Worm (Caenorhabditis elegans) whole organism, L4/young adult: ENCODE data around the gene idpp-16.

Experiments used
- W03F9.2 ChIP-seq: fragments of 150-350 bp; optimal IDR thresholded peaks from 2 replicates; lab custom pipeline; 2014; ENCODE audit warnings: missing biosample characterization, missing genetic modification characterization
- dao-5 ChIP-seq: sonication (generic microtip); optimal IDR thresholded peaks from 2 replicates; lab custom pipeline; 2016; ENCODE audit warnings: missing genotype, missing genetic modification characterization, moderate library complexity, missing compliant biosample characterization
- him-1 ChIP-seq: sonication (generic microtip); optimal IDR thresholded peaks from 2 replicates; lab custom pipeline; 2016; ENCODE audit warnings: missing genotype, missing genetic modification reagents, missing genetic modification characterization, missing compliant biosample characterization

Gene idpp-16

DNA sequence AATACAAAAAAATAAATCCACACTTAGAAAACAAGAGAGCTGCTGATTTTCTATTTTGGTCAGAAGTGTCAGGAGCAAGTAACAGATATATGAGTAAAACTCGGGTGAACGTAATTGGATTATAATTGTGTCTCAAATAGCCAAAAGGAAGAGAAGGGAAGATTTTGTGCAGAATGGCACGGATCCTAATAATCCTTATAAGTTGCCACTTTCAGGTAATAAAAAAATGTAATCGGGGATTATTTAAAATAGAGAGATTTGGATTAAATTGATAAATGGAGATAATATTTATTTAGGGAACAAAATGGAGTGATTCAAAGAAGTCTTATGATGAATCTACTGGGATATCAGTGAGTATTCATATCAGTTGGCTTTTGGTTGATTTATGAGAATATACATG lies 18.6 kb upstream of the idpp-16 start:
- TF ChIP-seq W03F9.2 (tag; lab: Kevin White, UChicago) (no peak), dao-5 (no peak), him-1 (no peak)

DNA sequence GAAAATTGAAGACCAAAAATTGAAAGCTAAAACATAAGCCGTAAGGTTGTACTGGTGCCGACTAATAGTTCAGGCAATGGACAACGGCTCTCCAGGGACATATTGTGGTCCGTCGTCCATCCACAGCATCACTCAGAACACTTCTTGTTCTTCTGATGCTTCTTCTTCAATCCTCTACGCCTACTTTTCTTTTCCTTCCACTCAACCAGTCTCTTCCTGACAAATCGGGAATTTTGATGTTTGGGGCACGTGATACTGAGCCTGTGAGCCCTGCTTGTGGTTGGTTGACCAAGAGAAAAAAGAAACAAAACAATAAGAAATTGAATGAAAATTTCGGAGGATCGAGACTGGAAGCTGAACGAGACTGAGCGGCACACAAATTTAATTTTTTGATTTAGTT lies 15.0 kb upstream of the idpp-16 start:
- TF ChIP-seq W03F9.2 (tag; lab: Kevin White, UChicago): no peak
- TF ChIP-seq dao-5: no peak
- no peak for TF ChIP-seq him-1

DNA sequence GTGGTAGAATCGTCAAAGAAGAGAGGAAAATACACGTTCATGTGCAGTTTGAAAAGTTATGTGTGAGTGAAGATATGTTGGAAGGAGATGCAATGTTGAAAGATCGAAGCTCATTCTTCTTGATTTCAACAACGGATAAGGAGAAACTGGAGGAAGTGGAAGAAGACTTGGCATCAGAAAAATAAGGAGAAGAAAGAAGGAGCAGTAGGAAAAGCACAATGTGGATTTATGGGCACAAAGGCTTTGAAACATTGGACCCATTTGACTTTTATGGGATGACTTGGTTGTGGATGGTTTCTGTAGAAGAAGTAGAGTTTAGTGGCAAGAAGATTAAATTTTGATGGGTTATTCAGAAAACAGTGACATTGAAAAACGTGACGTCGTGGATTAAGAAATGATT lies 13.8 kb upstream of the idpp-16 start:
- TF ChIP-seq W03F9.2 (tag; lab: Kevin White, UChicago) (no peak), dao-5 (no peak), him-1 (no peak)

DNA sequence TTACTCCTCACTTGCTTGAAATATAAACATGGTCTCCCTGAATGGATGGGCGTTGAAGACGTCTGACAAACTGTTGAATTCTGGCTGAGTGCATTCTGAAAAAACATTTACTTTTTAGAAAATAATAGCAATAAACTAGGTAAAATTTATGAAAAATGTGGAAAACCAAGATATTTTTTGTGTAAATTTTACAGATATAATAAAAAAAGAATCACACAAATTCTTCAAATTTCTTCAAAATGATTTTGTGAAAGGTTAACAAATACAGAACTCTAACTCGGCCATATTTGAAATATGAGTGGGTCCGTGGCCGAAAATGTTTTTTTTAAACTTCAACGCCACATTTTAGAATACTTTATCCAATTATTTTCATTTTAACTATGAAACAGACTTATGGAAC lies 11.8 kb upstream of the idpp-16 start, which contains the start of gene glb-15:
TSS of gene glb-15 (minus strand) at position 101 of the 400 bp plus-strand sequence.
- TF ChIP-seq him-1 (no peak), dao-5 (no peak), W03F9.2 (tag; lab: Kevin White, UChicago) (no peak)

DNA sequence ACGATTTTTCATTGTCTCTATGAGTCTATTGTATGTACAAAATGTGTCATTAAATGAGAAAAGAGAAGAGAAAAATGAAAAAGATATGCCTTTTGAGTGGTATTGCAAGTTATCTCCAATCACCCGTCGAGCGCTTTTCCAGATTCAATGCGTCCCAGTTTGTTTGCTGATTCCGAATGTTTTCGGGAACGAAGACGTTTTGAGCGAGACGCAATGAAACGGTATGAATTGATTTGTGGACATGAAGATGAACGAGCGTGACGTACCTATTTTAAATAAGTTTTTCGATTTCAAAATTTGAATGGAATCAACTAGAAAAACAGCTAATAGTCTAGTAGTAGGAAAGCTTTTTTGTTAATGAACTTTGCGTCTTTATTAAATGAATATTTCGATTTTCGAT lies 10.5 kb upstream of the idpp-16 start:
- TF ChIP-seq W03F9.2 (tag; lab: Kevin White, UChicago) (no peak), him-1 (no peak), dao-5 (no peak)

DNA sequence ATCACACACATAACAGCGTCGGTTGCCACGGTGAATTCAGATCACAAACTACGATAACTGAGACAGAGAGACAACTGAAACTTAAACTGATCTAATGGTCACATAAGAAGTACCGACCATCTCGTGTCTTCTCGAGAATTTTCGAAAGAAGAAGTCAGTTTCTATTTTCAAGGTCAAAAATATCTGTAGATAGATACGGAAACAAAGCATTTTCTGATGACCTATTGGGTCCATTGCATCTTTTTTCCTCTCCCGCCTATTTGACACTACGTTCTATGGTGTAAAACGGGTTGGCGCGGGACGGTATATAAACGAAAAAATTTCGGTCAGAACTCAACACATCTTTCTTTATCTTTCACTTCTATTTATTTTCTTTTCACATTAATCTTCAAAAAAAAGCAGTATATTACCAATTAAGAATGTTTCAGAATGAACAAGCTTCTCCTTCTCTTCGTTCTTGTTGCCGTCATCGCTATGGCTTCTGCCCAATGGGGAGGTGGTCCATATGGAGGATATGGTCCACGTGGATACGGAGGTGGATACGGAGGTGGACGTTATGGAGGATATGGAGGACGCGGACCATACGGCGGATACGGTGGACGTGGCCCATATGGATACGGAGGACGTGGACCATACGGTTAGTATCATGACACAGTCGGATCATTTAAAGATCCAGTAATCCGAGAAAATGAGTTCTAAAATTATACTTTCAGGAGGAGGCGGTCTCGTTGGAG lies 9.8 kb upstream of the idpp-16 start, which contains the start of gene nlp-24:
TSS of gene nlp-24 (plus strand) at position 429 of the 734 bp plus-strand sequence.
- TF ChIP-seq him-1: no peak
- no peak for TF ChIP-seq dao-5
- TF ChIP-seq W03F9.2 (tag; lab: Kevin White, UChicago): no peak

DNA sequence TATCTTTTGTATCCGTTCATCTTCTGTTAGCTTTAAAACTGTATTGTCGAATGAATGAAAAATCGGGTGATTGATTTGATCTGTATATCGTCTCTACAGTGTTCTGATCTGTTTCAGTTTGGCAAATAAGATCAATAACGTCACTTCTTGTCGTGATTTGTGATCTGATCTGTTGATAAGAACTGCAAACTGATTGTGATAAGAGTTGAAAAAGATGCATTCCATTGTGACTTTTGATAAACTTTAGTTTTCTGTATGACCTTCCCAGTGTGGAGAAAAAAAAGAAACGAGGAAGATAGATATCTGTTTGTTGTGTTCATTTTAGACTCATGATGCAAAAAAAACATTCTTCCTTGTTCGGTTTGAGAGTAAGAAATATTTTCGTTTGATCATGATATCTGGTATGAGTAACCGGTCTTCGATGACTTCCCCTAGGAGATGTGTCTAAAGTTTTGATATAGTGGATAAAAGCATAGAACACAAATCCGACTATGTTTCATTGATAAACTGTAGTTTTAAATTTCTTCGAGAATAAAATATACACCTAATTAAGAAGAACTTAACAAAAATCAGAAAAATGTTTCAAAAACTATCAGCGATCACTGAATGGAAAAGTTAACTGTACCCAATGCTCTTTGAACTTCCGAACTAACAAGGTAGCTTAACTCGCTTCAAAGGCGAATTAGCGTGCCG lies 8.6 kb upstream of the idpp-16 start:
- TF ChIP-seq him-1: no peak
- no peak for TF ChIP-seq W03F9.2 (tag; lab: Kevin White, UChicago)
- no peak for TF ChIP-seq dao-5

DNA sequence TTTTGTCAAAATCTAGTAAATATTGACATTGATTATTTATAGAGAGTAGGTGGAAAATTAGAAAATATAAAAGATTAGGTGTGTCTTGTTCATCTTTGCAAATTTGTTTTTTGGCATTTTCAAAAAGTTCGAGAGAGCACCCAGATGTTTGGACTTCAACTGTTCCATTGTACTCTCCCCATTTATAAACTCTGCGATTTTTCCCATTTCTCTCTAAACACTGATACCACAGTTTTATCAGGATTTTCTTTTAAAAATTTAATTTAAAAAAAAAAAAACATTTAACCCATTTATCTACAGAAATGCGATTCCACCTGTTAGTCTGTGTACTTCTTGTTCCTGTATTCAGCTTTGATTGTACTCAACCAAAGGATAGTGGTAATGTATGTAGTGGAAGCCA lies 6.7 kb upstream of the idpp-16 start, which contains the start of gene tag-290:
TSS of gene tag-290 (plus strand) at position 301 of the 400 bp plus-strand sequence.
- TF ChIP-seq W03F9.2 (tag; lab: Kevin White, UChicago) (no peak), dao-5 (no peak), him-1 (no peak)

DNA sequence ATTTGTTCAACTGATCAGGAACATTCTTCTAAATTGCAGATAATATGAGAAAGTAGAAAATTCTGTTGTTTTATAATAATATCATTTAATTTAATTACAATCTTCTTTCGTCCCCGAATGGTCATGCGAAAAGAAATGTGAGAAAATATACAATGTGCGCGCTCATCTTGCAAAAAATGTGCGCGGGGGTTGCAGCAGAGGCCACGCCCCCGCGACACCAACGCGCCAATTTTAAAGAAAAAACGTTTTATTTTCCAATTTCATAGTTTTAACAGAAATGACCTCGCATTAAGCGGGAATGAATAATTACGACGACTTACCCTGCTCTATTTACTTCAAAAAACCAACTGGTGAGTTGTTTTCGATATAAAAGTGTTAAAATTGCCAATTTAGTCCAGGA lies 4.2 kb upstream of the idpp-16 start, which contains the start of gene sas-5:
TSS of gene sas-5 (plus strand) at position 257 of the 400 bp plus-strand sequence.
- peak; percentile 34 for TF ChIP-seq W03F9.2 (tag; lab: Kevin White, UChicago)
- no peak for TF ChIP-seq dao-5

DNA sequence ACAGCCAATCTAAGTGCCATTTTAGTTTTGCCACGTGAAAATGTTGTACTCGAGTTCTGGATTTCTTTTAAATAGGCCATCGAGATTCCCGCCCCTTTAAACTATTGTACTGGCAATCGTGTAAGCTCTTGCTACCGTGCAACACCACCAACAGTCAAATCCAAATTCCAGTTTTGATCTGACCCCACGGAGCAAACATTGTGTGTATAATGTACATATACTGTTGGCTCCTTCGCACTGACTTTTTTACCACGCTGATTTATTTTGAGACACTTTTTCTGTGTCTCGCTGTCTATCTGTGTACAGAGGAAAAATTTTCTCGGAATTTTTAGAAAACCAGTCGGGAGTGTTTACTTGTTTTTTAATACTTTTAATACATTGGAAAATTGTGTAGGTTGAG lies 3.7 kb upstream of the idpp-16 start, which contains the start of gene piit-1:
TSS of gene piit-1 (minus strand) at position 101 of the 400 bp plus-strand sequence.
- TF ChIP-seq him-1 (no peak), W03F9.2 (tag; lab: Kevin White, UChicago) (no peak), dao-5 (no peak)

DNA sequence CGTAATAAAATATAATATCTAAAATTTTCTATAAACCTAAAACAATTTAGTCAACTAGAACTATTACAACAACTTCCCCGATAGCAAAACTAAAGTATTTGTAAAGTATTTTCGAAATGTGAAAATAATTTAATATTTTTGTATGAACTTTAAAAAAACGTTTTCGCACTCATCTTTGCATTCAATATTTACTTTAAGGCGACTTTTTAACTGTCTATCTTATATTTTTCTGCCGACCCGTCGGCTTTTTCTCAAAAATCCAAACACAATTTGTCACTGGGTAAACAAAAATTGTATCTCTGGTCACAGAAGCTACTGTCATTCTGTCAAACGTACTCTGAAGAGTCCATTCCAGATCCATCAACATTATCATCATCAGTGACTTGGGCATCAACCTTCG lies 1.1 kb downstream of the idpp-16 start:
- TF ChIP-seq dao-5 (no peak), W03F9.2 (tag; lab: Kevin White, UChicago) (no peak), him-1 (no peak)

DNA sequence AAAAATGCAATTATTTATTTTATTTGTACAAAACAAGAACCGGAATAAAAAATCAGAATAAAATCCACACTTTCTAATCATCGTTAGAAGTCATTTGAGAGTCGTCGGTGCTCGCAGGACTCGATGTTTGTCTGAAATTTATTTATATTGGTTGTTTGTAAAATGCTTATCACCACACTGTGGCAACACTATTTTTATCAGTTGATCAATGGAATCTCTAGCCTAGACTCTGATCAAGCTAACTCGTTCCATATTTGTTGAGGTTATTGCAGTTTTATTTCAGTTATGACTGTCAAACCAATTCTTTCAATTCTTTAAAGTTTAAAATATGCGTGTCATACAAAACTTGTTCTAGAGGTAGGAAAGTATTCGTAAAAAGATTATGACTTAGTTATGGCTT lies 1.8 kb downstream of the idpp-16 start, which contains the start of gene dhs-20:
TSS of gene dhs-20 (minus strand) at position 80 of the 400 bp plus-strand sequence.
- TF ChIP-seq dao-5: no peak
- no peak for TF ChIP-seq W03F9.2 (tag; lab: Kevin White, UChicago)

DNA sequence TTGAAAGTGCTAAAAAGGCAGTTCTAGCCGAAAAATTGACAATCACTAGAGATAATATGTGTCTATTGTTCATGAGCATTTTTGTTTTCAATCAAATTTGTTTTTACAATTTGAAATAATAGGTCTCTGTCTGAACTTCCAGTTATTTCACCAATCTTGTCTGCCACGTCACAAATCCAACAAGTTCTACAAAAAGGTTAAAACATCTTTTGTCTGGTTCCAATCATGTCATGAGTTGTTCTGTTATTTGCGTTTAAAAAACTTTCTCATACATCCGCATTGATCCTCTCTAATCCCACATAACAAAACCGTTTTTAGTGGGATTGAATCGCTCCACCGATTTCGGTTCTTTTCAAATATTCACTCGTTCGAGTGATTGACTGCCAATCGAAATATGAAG lies 5.5 kb downstream of the idpp-16 start, which contains the start of gene F35B12.9:
TSS of gene F35B12.9 (plus strand) at position 372 of the 400 bp plus-strand sequence.
- TF ChIP-seq him-1 (no peak), dao-5 (no peak), W03F9.2 (tag; lab: Kevin White, UChicago) (no peak)

DNA sequence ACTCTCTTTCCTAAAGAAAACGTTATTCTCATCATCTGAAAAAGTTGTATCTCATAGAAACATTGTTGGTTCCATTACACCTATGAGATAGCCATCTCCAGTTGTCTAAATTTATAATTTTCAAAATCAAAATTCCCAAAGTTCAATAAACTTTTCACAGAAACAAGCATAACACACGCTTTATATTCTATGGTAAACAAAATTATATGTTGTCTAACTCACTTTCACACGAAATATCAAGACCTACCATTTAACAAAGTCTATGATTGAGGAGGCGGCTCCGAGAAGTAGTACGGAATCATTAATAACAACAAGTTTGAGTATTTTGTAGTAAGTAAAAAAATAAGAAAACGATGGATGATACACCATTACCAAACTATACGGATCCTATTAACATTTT lies 7.5 kb downstream of the idpp-16 start, which contains the start of gene srx-84:
TSS of gene srx-84 (plus strand) at position 301 of the 400 bp plus-strand sequence.
- TF ChIP-seq him-1: no peak
- TF ChIP-seq W03F9.2 (tag; lab: Kevin White, UChicago): no peak
- TF ChIP-seq dao-5: no peak

DNA sequence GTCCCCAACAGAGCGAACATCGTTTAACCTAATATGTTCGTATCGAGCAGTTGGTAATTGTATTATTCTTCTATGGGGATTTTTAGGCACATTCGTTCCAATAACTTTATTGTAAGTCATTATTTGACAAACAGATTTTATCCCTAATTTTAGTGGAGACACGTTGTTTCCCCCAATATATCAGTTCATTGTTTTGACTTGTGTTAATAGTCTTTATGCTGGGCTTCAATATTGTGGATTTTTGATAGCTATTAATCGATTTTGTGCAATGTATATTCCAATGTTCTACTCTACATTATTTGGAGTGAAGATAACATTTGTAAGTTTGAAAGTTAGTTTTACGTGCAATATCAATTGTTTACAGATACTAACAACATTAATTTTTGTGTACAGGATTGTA lies 12.4 kb downstream of the idpp-16 start:
- TF ChIP-seq dao-5 (no peak), him-1 (no peak), W03F9.2 (tag; lab: Kevin White, UChicago) (no peak)
